Fruit fly (Drosophila melanogaster): ENCODE measurements around the gene ssx.

ssx gene

dm6 chrX:1322214-1322613 lies 48.2 kb upstream of the ssx start, which contains the start of gene DAAM (continued):
- TF ChIP-seq ac (GFP tag; optimal IDR thresholded peaks at IDR 0.05) (no peak), caup (GFP tag; optimal IDR thresholded peaks at IDR 0.05; ENCODE audit: severe bottlenecking) (peak; percentile 79), tgo (GFP tag; IDR thresholded peaks at IDR 0.05) (no peak), CG1647 (GFP tag; optimal IDR thresholded peaks at IDR 0.05) (peak; percentile 49), Dll (GFP tag; IDR thresholded peaks at IDR 0.05; ENCODE audit: partially characterized antibody) (0 out of 4 replicates have a peak, but pooled peaks have one; percentile 26), Dad (GFP tag; optimal IDR thresholded peaks at IDR 0.05) (peak; percentile 24), Xbp1 (GFP tag; optimal IDR thresholded peaks at IDR 0.05) (peak; percentile 20), CoRest (tag; optimal IDR thresholded peaks at IDR 0.05) (peak; percentile 63), MTF-1 (GFP tag; optimal IDR thresholded peaks at IDR 0.05; ENCODE audit: borderline replicate concordance) (peak; percentile 26), E2f2 (GFP tag; IDR thresholded peaks at IDR 0.05) (peak; percentile 86), phol (tag; optimal IDR thresholded peaks at IDR 0.05) (peak; percentile 63), Optix (GFP tag; IDR thresholded peaks at IDR 0.05) (no peak), CG3407 (GFP tag; optimal IDR thresholded peaks at IDR 0.05) (no peak), CG32532 (GFP tag; IDR thresholded peaks at IDR 0.05) (peak; percentile 48; the same call in 1 of the 2 replicates), gsb-n (tag; optimal IDR thresholded peaks at IDR 0.05) (no peak), CG1024 (GFP tag; IDR thresholded peaks at IDR 0.05) (no peak), CG33213 (GFP tag; optimal IDR thresholded peaks at IDR 0.05) (peak; percentile 80), CG15514 (GFP tag; optimal IDR thresholded peaks at IDR 0.05) (peak; percentile 91), CG4282 (GFP tag; optimal IDR thresholded peaks at IDR 0.05) (peak; percentile 28), Lhr (GFP tag; optimal IDR thresholded peaks at IDR 0.05) (peak; percentile 97), nerfin-1 (tag; optimal IDR thresholded peaks at IDR 0.05) (peak; percentile 9), CG14014 (GFP tag; IDR thresholded peaks at IDR 0.05) (no peak), CG16779 (GFP tag; IDR thresholded peaks at IDR 0.05) (no peak), jumu (GFP tag; optimal IDR thresholded peaks at IDR 0.05) (peak; percentile 45), nom (GFP tag; optimal IDR thresholded peaks at IDR 0.05) (no peak), knrl (GFP tag; IDR thresholded peaks at IDR 0.05; ENCODE audit: partially characterized antibody) (peak; percentile 54), CG11247 (GFP tag; IDR thresholded peaks at IDR 0.05) (0 out of 2 replicates have a peak, but pooled peaks have one; percentile 27), CG4854 (GFP tag; optimal IDR thresholded peaks at IDR 0.05) (no peak), Hmr (GFP tag; optimal IDR thresholded peaks at IDR 0.05) (peak; percentile 89), Myb (GFP tag; optimal IDR thresholded peaks at IDR 0.05) (peak; percentile 99), H15 (GFP tag; IDR thresholded peaks at IDR 0.05) (peak; percentile 27; the same call in 1 of the 3 replicates), CG10979 (tag; optimal IDR thresholded peaks at IDR 0.05) (peak; percentile 10), Antp (GFP tag; optimal IDR thresholded peaks at IDR 0.05) (peak; percentile 21), pita (GFP tag; optimal IDR thresholded peaks at IDR 0.05) (peak; percentile 71), nerfin-2 (GFP tag; IDR thresholded peaks at IDR 0.05; ENCODE audit: partially characterized antibody) (peak; percentile 59; the same call in 1 of the 2 replicates), cwo (GFP tag; optimal IDR thresholded peaks at IDR 0.05) (peak; percentile 18), CG7963 (GFP tag; IDR thresholded peaks at IDR 0.05; ENCODE audit: partially characterized antibody) (peak; percentile 26; the same call in 1 of the 3 replicates), CG15269 (tag; optimal IDR thresholded peaks at IDR 0.05) (peak; percentile 14), CG15601 (tag; optimal IDR thresholded peaks at IDR 0.05) (peak; percentile 45), salm (tag; optimal IDR thresholded peaks at IDR 0.05) (no peak), pros (GFP tag; optimal IDR thresholded peaks at IDR 0.05) (peak; percentile 24), Bgb (GFP tag; IDR thresholded peaks at IDR 0.05; ENCODE audit: partially characterized antibody) (peak; percentile 62), CG6791 (GFP tag; IDR thresholded peaks at IDR 0.05; ENCODE audit: partially characterized antibody) (0 out of 3 replicates have a peak, but pooled peaks have one; percentile 30), tap (tag; optimal IDR thresholded peaks at IDR 0.05) (no peak), Doc2 (GFP tag; IDR thresholded peaks at IDR 0.05) (no peak), CG17912 (GFP tag; optimal IDR thresholded peaks at IDR 0.05) (peak; percentile 10), CG2116 (GFP tag; optimal IDR thresholded peaks at IDR 0.05) (peak; percentile 59), CG8944 (GFP tag; optimal IDR thresholded peaks at IDR 0.05) (peak; percentile 18), CG9609 (GFP tag; optimal IDR thresholded peaks at IDR 0.05) (peak; percentile 20)

Data from whole organism, embryonic.